Worm (Caenorhabditis elegans) whole organism, L2 larva: ENCODE results near the gene cogc-2.

Experiments
- F13H6.1 ChIP-seq: sonication (generic microtip); optimal IDR thresholded peaks from 2 replicates; lab custom pipeline; 2016; ENCODE audit warnings: missing genetic modification characterization, missing compliant biosample characterization
- R02D3.7 ChIP-seq: fragments of 150-350 bp; optimal IDR thresholded peaks from 2 replicates; lab custom pipeline; 2014; ENCODE audit warnings: missing biosample characterization, missing genetic modification characterization
- Y55F3AM.14 ChIP-seq: fragments of 200-800 bp; sonication (Bioruptor generic); optimal IDR thresholded peaks from 2 replicates; lab custom pipeline; 2018; ENCODE audit warnings: mild to moderate bottlenecking, missing genetic modification characterization, missing compliant biosample characterization
- ZK546.5 ChIP-seq: sonication (generic microtip); optimal IDR thresholded peaks from 2 replicates; lab custom pipeline; 2017; ENCODE audit warnings: missing biosample characterization, missing genetic modification characterization
- alr-1 ChIP-seq: fragments of 150-350 bp; optimal IDR thresholded peaks from 2 replicates; lab custom pipeline; 2014; ENCODE audit warnings: missing biosample characterization, missing genetic modification characterization
- ama-1 ChIP-seq: fragments of 150-350 bp; optimal IDR thresholded peaks from 2 replicates; lab custom pipeline; 2018; ENCODE audit warnings: inconsistent platforms
- blmp-1 ChIP-seq: sonication (generic microtip); optimal IDR thresholded peaks from 2 replicates; lab custom pipeline; 2017; ENCODE audit warnings: missing genetic modification characterization, mild to moderate bottlenecking, missing compliant biosample characterization, antibody characterized with exemption, moderate library complexity; ENCODE audit not compliant: insufficient read depth
- ceh-16 ChIP-seq: fragments of 150-350 bp; optimal IDR thresholded peaks from 2 replicates; lab custom pipeline; 2014; ENCODE audit warnings: missing biosample characterization, missing genetic modification characterization
- ceh-82 ChIP-seq: fragments of 150-350 bp; optimal IDR thresholded peaks from 2 replicates; lab custom pipeline; 2014; ENCODE audit warnings: missing biosample characterization, missing genetic modification characterization
- egl-27 ChIP-seq: sonication (generic microtip); optimal IDR thresholded peaks from 3 replicates; lab custom pipeline; 2017; ENCODE audit warnings: missing biosample characterization, missing genetic modification reagents, missing genetic modification characterization
- elt-1 ChIP-seq: fragments of 150-350 bp; optimal IDR thresholded peaks from 2 replicates; lab custom pipeline; 2014; ENCODE audit warnings: missing biosample characterization, missing genetic modification characterization
- elt-3 ChIP-seq: sonication (generic microtip); optimal IDR thresholded peaks from 2 replicates; lab custom pipeline; 2017; ENCODE audit warnings: missing biosample characterization, missing genetic modification characterization
- fos-1 ChIP-seq: fragments of 150-350 bp; optimal IDR thresholded peaks from 2 replicates; lab custom pipeline; 2014; ENCODE audit warnings: missing biosample characterization, missing genetic modification characterization
- gmeb-1 ChIP-seq: fragments of 150-350 bp; optimal IDR thresholded peaks from 2 replicates; lab custom pipeline; 2014; ENCODE audit warnings: missing biosample characterization, missing genetic modification characterization
- lin-11 ChIP-seq: fragments of 150-350 bp; sonication (generic microtip); optimal IDR thresholded peaks from 2 replicates; lab custom pipeline; 2014; ENCODE audit warnings: missing biosample characterization, missing genetic modification characterization, inconsistent platforms, mixed read lengths
- lin-13 ChIP-seq: fragments of 150-350 bp; optimal IDR thresholded peaks from 2 replicates; lab custom pipeline; 2014; ENCODE audit warnings: missing biosample characterization, missing genetic modification reagents, missing genetic modification characterization
- lin-39 ChIP-seq: fragments of 150-350 bp; optimal IDR thresholded peaks from 2 replicates; lab custom pipeline; 2014; ENCODE audit warnings: missing biosample characterization, missing genetic modification reagents, missing genetic modification characterization
- lsy-2 ChIP-seq, 2 experiments: fragments of 150-350 bp in 1 of 2; sonication (generic microtip) in 1 of 2; optimal IDR thresholded peaks; 2 replicates each; lab custom pipeline; 2014 to 2017; ENCODE audit warnings: missing biosample characterization in 2 of 2, missing genetic modification characterization in 2 of 2
- mdl-1 ChIP-seq, 2 experiments: fragments of 150-350 bp in 1 of 2; sonication (generic microtip) in 1 of 2; optimal IDR thresholded peaks; 2 replicates each; lab custom pipeline; 2017; ENCODE audit warnings: missing biosample characterization in 2 of 2, missing genetic modification characterization in 2 of 2
- nhr-10 ChIP-seq: sonication (generic microtip); optimal IDR thresholded peaks from 2 replicates; lab custom pipeline; 2017; ENCODE audit warnings: missing biosample characterization, missing genetic modification characterization
- nhr-11 ChIP-seq: fragments of 150-350 bp; optimal IDR thresholded peaks from 2 replicates; lab custom pipeline; 2014; ENCODE audit warnings: missing biosample characterization, missing genetic modification characterization
- nhr-12 ChIP-seq: fragments of 150-350 bp; optimal IDR thresholded peaks from 2 replicates; lab custom pipeline; 2014; ENCODE audit warnings: missing biosample characterization, missing genetic modification characterization
- nhr-129 ChIP-seq: fragments of 150-350 bp; optimal IDR thresholded peaks from 2 replicates; lab custom pipeline; 2014; ENCODE audit warnings: missing biosample characterization, missing genetic modification characterization
- nhr-21 ChIP-seq: fragments of 150-350 bp; optimal IDR thresholded peaks from 2 replicates; lab custom pipeline; 2014; ENCODE audit warnings: missing biosample characterization, missing genetic modification characterization
- nhr-23 ChIP-seq: fragments of 150-350 bp; optimal IDR thresholded peaks from 2 replicates; lab custom pipeline; 2014; ENCODE audit warnings: missing biosample characterization, missing genetic modification reagents, missing genetic modification characterization
- nhr-237 ChIP-seq: fragments of 150-350 bp; optimal IDR thresholded peaks from 2 replicates; lab custom pipeline; 2014; ENCODE audit warnings: missing biosample characterization, missing genetic modification characterization
- nhr-6 ChIP-seq: fragments of 150-350 bp; optimal IDR thresholded peaks from 2 replicates; lab custom pipeline; 2014; ENCODE audit warnings: missing biosample characterization, missing genetic modification characterization
- peb-1 ChIP-seq: fragments of 150-350 bp; optimal IDR thresholded peaks from 2 replicates; lab custom pipeline; 2014; ENCODE audit warnings: missing biosample characterization, missing genetic modification characterization
- sem-4 ChIP-seq: fragments of 150-350 bp; optimal IDR thresholded peaks from 2 replicates; lab custom pipeline; 2014; ENCODE audit warnings: missing biosample characterization, missing genetic modification reagents, missing genetic modification characterization
- skn-1 ChIP-seq: sonication (generic microtip); optimal IDR thresholded peaks from 2 replicates; lab custom pipeline; 2017; ENCODE audit warnings: missing biosample characterization, missing genetic modification characterization
- sma-3 ChIP-seq: sonication (generic microtip); optimal IDR thresholded peaks from 2 replicates; lab custom pipeline; 2016; ENCODE audit warnings: missing genetic modification reagents, missing genetic modification characterization, missing compliant biosample characterization
- sma-9 ChIP-seq, 2 experiments: fragments of 150-350 bp in 1 of 2; sonication (generic microtip) in 1 of 2; optimal IDR thresholded peaks; 2 replicates each; lab custom pipeline; 2014 to 2016; ENCODE audit warnings: missing genetic modification characterization in 2 of 2, mild to moderate bottlenecking in 1 of 2, missing biosample characterization in 1 of 2, missing compliant biosample characterization in 1 of 2, missing genetic modification reagents in 1 of 2, moderate library complexity in 1 of 2
- snpc-4 ChIP-seq: fragments of 150-350 bp; optimal IDR thresholded peaks from 2 replicates; lab custom pipeline; 2014; ENCODE audit warnings: missing biosample characterization, missing genetic modification characterization
- unc-39 ChIP-seq: fragments of 150-350 bp; optimal IDR thresholded peaks from 2 replicates; lab custom pipeline; 2014; ENCODE audit warnings: missing biosample characterization, missing genetic modification characterization
- unc-55 ChIP-seq: fragments of 150-350 bp; sonication (generic microtip); optimal IDR thresholded peaks from 3 replicates; lab custom pipeline; 2014; ENCODE audit warnings: missing biosample characterization, missing genetic modification reagents, missing genetic modification characterization
- unc-62 ChIP-seq: fragments of 150-350 bp; optimal IDR thresholded peaks from 2 replicates; lab custom pipeline; 2014; ENCODE audit warnings: missing biosample characterization, missing genetic modification reagents, missing genetic modification characterization
- ztf-1 ChIP-seq: fragments of 200-800 bp; sonication (Bioruptor generic); conservative IDR thresholded peaks from 2 replicates; pipeline ENCODE4 v1.3.6; 2022; ENCODE audit warnings: missing genetic modification characterization, missing compliant biosample characterization
- ztf-11 ChIP-seq: sonication (generic microtip); optimal IDR thresholded peaks from 2 replicates; lab custom pipeline; 2017; ENCODE audit warnings: missing biosample characterization, missing genetic modification characterization
- ztf-4 ChIP-seq: fragments of 150-350 bp; optimal IDR thresholded peaks from 2 replicates; lab custom pipeline; 2014; ENCODE audit warnings: missing biosample characterization, missing genetic modification characterization

cogc-2 gene

ce11 chrIV:7065022-7065421 is 25.6 kb upstream of the cogc-2 start, which contains the start of gene Y43B11AL.1:
Gene Y43B11AL.1, plus strand, starts transcription at chrIV:7065322.
- TF ChIP-seq nhr-129 (tag; lab: Kevin White, UChicago), result no peak
- no peak for TF ChIP-seq skn-1 (tag; lab: Kevin White, UChicago)
- no peak for TF ChIP-seq lin-39 (tag; lab: Kevin White, UChicago)
- no peak for TF ChIP-seq Y55F3AM.14 (GFP tag; lab: Kevin White, UChicago)
- TF ChIP-seq snpc-4, result no peak
- no peak for TF ChIP-seq lsy-2 (tag; optimal IDR thresholded peaks at IDR 0.05; lab: Kevin White, UChicago)
- TF ChIP-seq, all 48 proteins: peak for 0

DNA sequence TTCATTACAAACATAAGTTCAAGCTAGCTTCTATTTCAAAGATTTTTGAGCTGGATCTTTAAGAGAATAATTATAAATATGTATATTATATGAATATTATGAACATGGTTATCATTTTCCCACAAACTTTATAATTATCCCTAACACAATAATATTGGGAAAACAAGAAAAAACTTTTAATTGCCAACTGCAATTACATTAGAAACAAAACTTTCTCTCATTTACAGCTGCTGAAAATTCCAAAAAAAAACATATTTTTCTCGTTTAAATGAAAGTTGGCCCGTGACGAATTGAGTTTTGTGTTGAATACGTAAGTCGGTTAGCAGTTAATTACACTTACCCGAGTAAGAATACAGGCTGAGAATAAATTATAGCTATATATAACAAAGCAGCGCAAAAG is 23.3 kb upstream of the cogc-2 start:
- TF ChIP-seq elt-1 (tag; lab: Kevin White, UChicago) (no peak), unc-62 (GFP tag; lab: Kevin White, UChicago) (no peak), peb-1 (tag; lab: Kevin White, UChicago) (no peak), lin-11 (no peak), egl-27 (no peak), ztf-11 (tag; lab: Kevin White, UChicago) (no peak), nhr-237 (tag; lab: Kevin White, UChicago) (no peak), alr-1 (tag; lab: Kevin White, UChicago) (no peak)

DNA sequence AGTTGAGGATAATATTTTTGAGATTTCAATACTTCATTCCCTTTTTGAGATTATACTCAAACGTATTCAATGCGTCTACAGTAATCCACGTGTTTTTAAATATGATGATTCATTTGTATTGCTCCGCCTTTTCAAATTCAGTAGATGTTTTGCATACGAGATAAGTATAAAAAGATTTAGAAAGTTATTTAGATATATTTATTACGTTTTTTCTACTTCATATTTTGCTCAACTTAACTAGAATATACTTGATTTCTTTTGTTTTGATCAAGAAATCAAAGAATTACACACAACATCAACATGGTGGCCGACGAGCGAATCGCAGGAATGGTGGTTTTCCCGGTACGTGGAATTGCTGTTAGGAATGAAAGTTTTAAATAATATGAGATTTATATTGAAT is 18.3 kb upstream of the cogc-2 start, which contains the start of gene srx-50:
srx-50 (plus strand) TSS at position 301 of the 400 bp plus-strand sequence.
- TF ChIP-seq gmeb-1 (tag; lab: Kevin White, UChicago) (no peak), nhr-23 (no peak), Y55F3AM.14 (GFP tag; lab: Kevin White, UChicago) (no peak), lin-11 (no peak), ceh-16 (tag; lab: Kevin White, UChicago) (no peak), peb-1 (tag; lab: Kevin White, UChicago) (no peak), lin-39 (tag; lab: Kevin White, UChicago) (no peak), lsy-2 (tag; optimal IDR thresholded peaks at IDR 0.05; lab: Kevin White, UChicago) (no peak), sma-9 (GFP tag; optimal IDR thresholded peaks at IDR 0.05; lab: Kevin White, UChicago) (no peak), sma-9 (tag; optimal IDR thresholded peaks at IDR 0.05; lab: Kevin White, UChicago) (no peak), mdl-1 (tag; optimal IDR thresholded peaks at IDR 0.05; lab: Kevin White, UChicago) (no peak)
- TF ChIP-seq, all 48 proteins: peak for 0

- TF ChIP-seq sem-4 (tag; lab: Kevin White, UChicago) (no peak), unc-55 (GFP tag; lab: Kevin White, UChicago) (no peak), F13H6.1 (no peak), lin-13 (no peak), fos-1 (tag; lab: Kevin White, UChicago) (no peak)
- TF ChIP-seq, all 48 proteins: peak for 0
Observed at ce11 chrIV:7052135-7052534, 12.8 kb upstream of the cogc-2 start.

ce11 chrIV:7051515-7051914 is 12.1 kb upstream of the cogc-2 start:
- TF ChIP-seq ztf-1 (no peak), nhr-129 (tag; lab: Kevin White, UChicago) (no peak), nhr-10 (tag; lab: Kevin White, UChicago) (no peak), ZK546.5 (tag; lab: Kevin White, UChicago) (no peak), ama-1 (lab: Kevin White, UChicago) (peak; percentile 79), Y55F3AM.14 (GFP tag; lab: Kevin White, UChicago) (no peak), nhr-11 (tag; lab: Kevin White, UChicago) (no peak), nhr-12 (tag; lab: Kevin White, UChicago) (no peak)

DNA sequence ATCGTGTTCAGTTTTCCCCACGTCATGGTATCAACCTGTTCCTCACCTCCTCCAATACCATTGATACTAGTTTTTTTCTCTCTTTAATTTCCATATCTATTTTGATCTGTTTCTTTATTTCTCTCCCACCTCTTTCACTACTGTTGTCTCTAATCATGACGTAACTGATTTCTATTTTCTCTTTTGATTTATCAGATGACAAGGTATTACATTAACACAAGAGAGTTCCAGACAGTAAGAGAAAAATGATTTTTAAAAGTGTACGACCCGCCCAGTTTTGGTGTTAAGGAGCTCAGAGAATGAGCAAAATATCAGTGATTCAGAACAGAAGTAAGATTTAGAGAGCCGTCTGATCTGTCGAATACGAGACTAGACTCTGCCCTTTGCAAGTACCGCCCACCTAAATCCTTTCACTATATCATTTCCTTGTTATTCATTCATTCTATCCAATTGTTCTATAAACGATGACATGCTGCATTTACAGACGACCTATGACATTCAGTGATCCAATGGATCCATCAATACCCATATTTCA is 10.4 kb upstream of the cogc-2 start, which contains the start of gene nhr-105:
nhr-105 (plus strand) TSS at position 485 of the 535 bp plus-strand sequence.
- TF ChIP-seq egl-27, result peak; percentile 65
- TF ChIP-seq sma-9 (GFP tag; optimal IDR thresholded peaks at IDR 0.05; lab: Kevin White, UChicago), result peak; percentile 32
- TF ChIP-seq sma-9 (tag; optimal IDR thresholded peaks at IDR 0.05; lab: Kevin White, UChicago), result peak; percentile 3
- no peak for TF ChIP-seq nhr-11 (tag; lab: Kevin White, UChicago)
- peak; percentile 77 for TF ChIP-seq nhr-129 (tag; lab: Kevin White, UChicago)
- TF ChIP-seq sem-4 (tag; lab: Kevin White, UChicago), result peak; percentile 38
- no peak for TF ChIP-seq ceh-82 (tag; lab: Kevin White, UChicago)
- peak; percentile 72 for TF ChIP-seq nhr-21 (tag; lab: Kevin White, UChicago)
- no peak for TF ChIP-seq unc-39 (tag; lab: Kevin White, UChicago)
- peak; percentile 85 for TF ChIP-seq blmp-1 (tag; lab: Kevin White, UChicago)
- no peak for TF ChIP-seq nhr-10 (tag; lab: Kevin White, UChicago)
- TF ChIP-seq sma-3 (GFP tag; lab: Kevin White, UChicago), result peak; percentile 76
- no peak for TF ChIP-seq lin-11
- no peak for TF ChIP-seq elt-3 (tag; lab: Kevin White, UChicago)
- TF ChIP-seq lsy-2 (tag; optimal IDR thresholded peaks at IDR 0.05; lab: Kevin White, UChicago), result peak in 1 of 2 experiments; percentile 69
- no peak for TF ChIP-seq ztf-11 (tag; lab: Kevin White, UChicago)
- TF ChIP-seq mdl-1 (tag; optimal IDR thresholded peaks at IDR 0.05; lab: Kevin White, UChicago), result no peak
- peak; percentile 71 for TF ChIP-seq ztf-4 (tag; lab: Kevin White, UChicago)
- peak; percentile 65 for TF ChIP-seq fos-1 (tag; lab: Kevin White, UChicago)
- no peak for TF ChIP-seq ZK546.5 (tag; lab: Kevin White, UChicago)
- peak; percentile 49 for TF ChIP-seq Y55F3AM.14 (GFP tag; lab: Kevin White, UChicago)
- peak; percentile 61 for TF ChIP-seq gmeb-1 (tag; lab: Kevin White, UChicago)
- no peak for TF ChIP-seq peb-1 (tag; lab: Kevin White, UChicago)
- TF ChIP-seq F13H6.1, result peak; percentile 71
- no peak for TF ChIP-seq nhr-6
- TF ChIP-seq R02D3.7, result no peak
